Worm (Caenorhabditis elegans): ENCODE measurements around the gene pitr-6.

Gene pitr-6

ce11 chrII:12420486-12420885, 24.6 kb upstream of the pitr-6 start, which contains the start of gene sre-26:
Gene sre-26 (minus strand): TSS chrII:12420586.
- TF ChIP-seq tbx-2 (tag; optimal IDR thresholded peaks at IDR 0.05) (no peak), ceh-9 (tag; optimal IDR thresholded peaks at IDR 0.05) (no peak), R02D3.7 (tag; optimal IDR thresholded peaks at IDR 0.05) (no peak), mdl-1 (tag; optimal IDR thresholded peaks at IDR 0.05) (no peak), ztf-4 (tag; optimal IDR thresholded peaks at IDR 0.05) (no peak), hmg-11 (tag; optimal IDR thresholded peaks at IDR 0.05) (no peak), ama-1 (optimal IDR thresholded peaks at IDR 0.05) (no peak), lin-15B (tag; optimal IDR thresholded peaks at IDR 0.05) (no peak)

- TF ChIP-seq lin-15B (tag; optimal IDR thresholded peaks at IDR 0.05) (no peak), elt-2 (tag; optimal IDR thresholded peaks at IDR 0.05) (peak; percentile 98), pqm-1 (tag; optimal IDR thresholded peaks at IDR 0.05) (peak; percentile 93), elt-3 (tag; optimal IDR thresholded peaks at IDR 0.05) (no peak), pha-4 (tag; optimal IDR thresholded peaks at IDR 0.05) (peak; percentile 37), jun-1 (tag; optimal IDR thresholded peaks at IDR 0.05) (peak; percentile 49), lsy-12 (tag; optimal IDR thresholded peaks at IDR 0.05) (no peak), nhr-76 (tag; optimal IDR thresholded peaks at IDR 0.05) (no peak), nfya-1 (tag; optimal IDR thresholded peaks at IDR 0.05; ENCODE audit: insufficient read depth) (peak; percentile 19)
Measured at ce11 chrII:12425644-12426222, 19.4 kb upstream of the pitr-6 start, which contains the start of gene daf-22. Gene daf-22 (minus strand): TSS chrII:12425694.

DNA sequence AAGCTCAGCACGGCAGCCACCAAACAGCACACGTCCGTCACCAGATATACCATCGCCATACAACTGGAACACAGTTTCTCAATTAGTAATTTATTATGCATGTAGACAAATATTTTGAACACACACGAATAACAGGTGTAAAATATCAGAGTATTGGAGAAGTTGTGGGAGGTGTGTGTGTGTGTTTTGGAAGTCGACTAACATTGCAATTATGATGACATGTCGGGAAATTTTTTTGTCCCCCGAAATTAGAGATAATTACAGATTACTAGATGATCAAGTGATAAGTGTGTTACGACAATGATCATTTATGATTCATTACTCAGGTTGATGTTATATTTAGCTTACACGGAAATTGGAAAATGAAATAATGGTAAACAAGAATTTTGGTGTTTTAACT, 15.4 kb upstream of the pitr-6 start, which contains the start of gene Y57A10C.8:
TSS of gene Y57A10C.8 (minus strand) at position 101 of the 400 bp plus-strand sequence.
- TF ChIP-seq nhr-28 (tag; optimal IDR thresholded peaks at IDR 0.05) (no peak), egl-5 (tag; optimal IDR thresholded peaks at IDR 0.05) (no peak), ama-1 (optimal IDR thresholded peaks at IDR 0.05) (no peak), lsy-12 (tag; optimal IDR thresholded peaks at IDR 0.05) (no peak), mdl-1 (tag; optimal IDR thresholded peaks at IDR 0.05) (no peak), ztf-11 (tag; optimal IDR thresholded peaks at IDR 0.05) (no peak), elt-1 (tag; optimal IDR thresholded peaks at IDR 0.05) (no peak), pqm-1 (tag; optimal IDR thresholded peaks at IDR 0.05) (no peak), fkh-10 (GFP tag; optimal IDR thresholded peaks at IDR 0.05) (no peak), R02D3.7 (tag; optimal IDR thresholded peaks at IDR 0.05) (no peak), pha-4 (tag; optimal IDR thresholded peaks at IDR 0.05) (no peak), elt-2 (tag; optimal IDR thresholded peaks at IDR 0.05) (no peak), ceh-28 (tag; optimal IDR thresholded peaks at IDR 0.05) (no peak), nhr-12 (tag; optimal IDR thresholded peaks at IDR 0.05) (no peak), snpc-4 (tag; optimal IDR thresholded peaks at IDR 0.05) (no peak), unc-62 (GFP tag; optimal IDR thresholded peaks at IDR 0.05) (no peak), nhr-76 (tag; optimal IDR thresholded peaks at IDR 0.05) (no peak)

DNA sequence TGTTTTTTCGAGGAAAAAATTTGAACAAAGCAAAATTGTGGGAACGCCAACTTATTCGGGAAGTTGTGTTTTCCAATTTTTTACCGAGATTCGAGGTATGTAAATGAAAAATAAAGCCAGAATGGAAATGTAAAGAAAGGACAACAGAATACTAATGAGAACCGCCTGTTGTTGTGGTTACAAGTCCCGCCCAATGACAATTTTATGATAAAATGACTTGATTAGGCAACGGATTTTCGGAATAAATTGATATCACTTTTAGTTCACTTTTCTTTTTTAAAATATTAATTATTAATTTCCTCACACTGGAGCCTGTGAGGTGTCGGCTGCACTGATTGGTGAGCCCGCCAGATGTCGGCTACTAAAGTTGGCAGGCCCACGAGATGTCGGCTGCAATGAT, 12.8 kb upstream of the pitr-6 start, which contains the start of gene dct-12:
TSS of gene dct-12 (minus strand) at position 101 of the 400 bp plus-strand sequence.
- TF ChIP-seq fkh-2 (tag; optimal IDR thresholded peaks at IDR 0.05) (no peak), snpc-4 (tag; optimal IDR thresholded peaks at IDR 0.05) (no peak)

ce11 chrII:12435202-12435872, 9.8 kb upstream of the pitr-6 start:
- TF ChIP-seq zag-1 (tag; optimal IDR thresholded peaks at IDR 0.05), result no peak
- TF ChIP-seq hmg-11 (tag; optimal IDR thresholded peaks at IDR 0.05), result no peak
- no peak for TF ChIP-seq elt-1 (tag; optimal IDR thresholded peaks at IDR 0.05)
- TF ChIP-seq nhr-76 (tag; optimal IDR thresholded peaks at IDR 0.05), result no peak
- no peak for TF ChIP-seq nhr-25 (tag; optimal IDR thresholded peaks at IDR 0.05)
- no peak for TF ChIP-seq mdl-1 (tag; optimal IDR thresholded peaks at IDR 0.05)
- no peak for TF ChIP-seq ceh-82 (tag; optimal IDR thresholded peaks at IDR 0.05)
- no peak for TF ChIP-seq unc-62 (GFP tag; optimal IDR thresholded peaks at IDR 0.05)
- TF ChIP-seq unc-39 (tag; optimal IDR thresholded peaks at IDR 0.05), result no peak
- no peak for TF ChIP-seq skn-1 (tag; optimal IDR thresholded peaks at IDR 0.05)

ce11 chrII:12436717-12437116, 8.4 kb upstream of the pitr-6 start:
- no peak for TF ChIP-seq pqm-1 (tag; optimal IDR thresholded peaks at IDR 0.05)
- TF ChIP-seq ceh-9 (tag; optimal IDR thresholded peaks at IDR 0.05), result no peak
- TF ChIP-seq lsy-12 (tag; optimal IDR thresholded peaks at IDR 0.05), result no peak
